Worm (Caenorhabditis elegans): Measurements from ENCODE around the gene clc-29.
A peak's percentile ranks its signal among the peaks of the same experiment; 100 is the strongest.

The clc-29 gene

ce11 chrIII:8299078-8299587 is 48.6 kb downstream of the clc-29 start:
- no peak for TF ChIP-seq ceh-36 (tag; optimal IDR thresholded peaks at IDR 0.05)
- TF ChIP-seq tbx-11 (GFP tag; IDR thresholded peaks at IDR 0.05), result no peak
- no peak for TF ChIP-seq flt-1 (GFP tag; IDR thresholded peaks at IDR 0.05)
- no peak for TF ChIP-seq ama-1 (optimal IDR thresholded peaks at IDR 0.05)
- no peak for TF ChIP-seq F13C5.2 (tag; optimal IDR thresholded peaks at IDR 0.05)
- no peak for TF ChIP-seq tra-4 (tag; optimal IDR thresholded peaks at IDR 0.05)

ce11 chrIII:8298216-8298920 is 49.4 kb downstream of the clc-29 start:
- TF ChIP-seq F13C5.2 (tag; optimal IDR thresholded peaks at IDR 0.05) (no peak), hmg-4 (GFP tag; optimal IDR thresholded peaks at IDR 0.05) (peak; percentile 30), ets-7 (tag; optimal IDR thresholded peaks at IDR 0.05) (peak; percentile 95), pes-1 (GFP tag; IDR thresholded peaks at IDR 0.05) (peak; percentile 38; the same call in 1 of the 2 replicates)

Data from whole organism, early embryonic.